Fruit fly (Drosophila melanogaster): ENCODE results near the gene CG42327.
A peak's percentile ranks its signal among the peaks of the same experiment; 100 is the strongest.

Gene CG42327

dm6 chr3R:11678016-11678415 lies 22.1 kb downstream of the CG42327 start, which contains the start of gene CG18476 (continued):
- peak; percentile 96 for TF ChIP-seq CG17829 (tag; optimal IDR thresholded peaks at IDR 0.05)
- peak; percentile 50; the same call in 1 of the 2 replicates for TF ChIP-seq CG4360 (GFP tag; IDR thresholded peaks at IDR 0.05)
- TF ChIP-seq zfh1 (GFP tag; IDR thresholded peaks at IDR 0.05): peak; percentile 94
- peak; percentile 45 for TF ChIP-seq CG12236 (GFP tag; optimal IDR thresholded peaks at IDR 0.05)
- no peak for TF ChIP-seq gcm2 (GFP tag; optimal IDR thresholded peaks at IDR 0.05)
- peak; percentile 96 for TF ChIP-seq Rfx (GFP tag; IDR thresholded peaks at IDR 0.05)
- TF ChIP-seq sens-2 (GFP tag; IDR thresholded peaks at IDR 0.05): peak; percentile 62
- peak; percentile 36 for TF ChIP-seq CG8944 (GFP tag; optimal IDR thresholded peaks at IDR 0.05)
- no peak for TF ChIP-seq TFAM (GFP tag; optimal IDR thresholded peaks at IDR 0.05)
- TF ChIP-seq CG2712 (tag; optimal IDR thresholded peaks at IDR 0.05): peak; percentile 96
- peak; percentile 84 for TF ChIP-seq Nf-YC (tag; optimal IDR thresholded peaks at IDR 0.05)
- TF ChIP-seq CG13287 (GFP tag; IDR thresholded peaks at IDR 0.05; ENCODE audit: partially characterized antibody): no peak; the same call in 1 of the 2 replicates
- TF ChIP-seq Trl (optimal IDR thresholded peaks at IDR 0.05): no peak
- peak; percentile 65 for TF ChIP-seq Trl (GFP tag; optimal IDR thresholded peaks at IDR 0.05)
- peak; percentile 52 for TF ChIP-seq CG2875 (GFP tag; optimal IDR thresholded peaks at IDR 0.05)
- TF ChIP-seq CG17612 (GFP tag; IDR thresholded peaks at IDR 0.05): peak; percentile 89
- peak; percentile 55 for TF ChIP-seq slou (GFP tag; optimal IDR thresholded peaks at IDR 0.05)
- peak; percentile 83 for TF ChIP-seq ap (GFP tag; IDR thresholded peaks at IDR 0.05)
- peak; percentile 72 for TF ChIP-seq kah (GFP tag; optimal IDR thresholded peaks at IDR 0.05)
- no peak for TF ChIP-seq tna (GFP tag; IDR thresholded peaks at IDR 0.05; ENCODE audit: partially characterized antibody)
- TF ChIP-seq CG9215 (GFP tag; IDR thresholded peaks at IDR 0.05): peak; percentile 88
- TF ChIP-seq pb (GFP tag; optimal IDR thresholded peaks at IDR 0.05): no peak
- peak; percentile 96 for TF ChIP-seq CG34422 (GFP tag; IDR thresholded peaks at IDR 0.05)
- peak; percentile 83 for TF ChIP-seq Vsx1 (GFP tag; optimal IDR thresholded peaks at IDR 0.05)
- TF ChIP-seq lov (optimal IDR thresholded peaks at IDR 0.05): no peak
- TF ChIP-seq lov (GFP tag; IDR thresholded peaks at IDR 0.05): peak; percentile 79; the same call in 2 of the 3 replicates
- peak; percentile 93 for TF ChIP-seq lab (GFP tag; optimal IDR thresholded peaks at IDR 0.05)

- TF ChIP-seq gcm2 (GFP tag; optimal IDR thresholded peaks at IDR 0.05) (no peak), zen2 (GFP tag; IDR thresholded peaks at IDR 0.05; ENCODE audit: partially characterized antibody) (no peak), jigr1 (GFP tag; IDR thresholded peaks at IDR 0.05) (no peak), ci (GFP tag; IDR thresholded peaks at IDR 0.05) (peak; percentile 42; the same call in 1 of the 3 replicates), CG1233 (GFP tag; optimal IDR thresholded peaks at IDR 0.05) (no peak), lov (optimal IDR thresholded peaks at IDR 0.05) (no peak), lov (GFP tag; IDR thresholded peaks at IDR 0.05) (no peak), chn (GFP tag; optimal IDR thresholded peaks at IDR 0.05) (no peak), sens-2 (GFP tag; IDR thresholded peaks at IDR 0.05) (no peak), shn (GFP tag; optimal IDR thresholded peaks at IDR 0.05) (no peak), unc-4 (GFP tag; IDR thresholded peaks at IDR 0.05; ENCODE audit: partially characterized antibody) (0 out of 2 replicates have a peak, but pooled peaks have one; percentile 28), CG11504 (tag; optimal IDR thresholded peaks at IDR 0.05) (peak; percentile 31), pzg (GFP tag; optimal IDR thresholded peaks at IDR 0.05) (peak; percentile 88), emc (GFP tag; optimal IDR thresholded peaks at IDR 0.05) (no peak), dpn (GFP tag; optimal IDR thresholded peaks at IDR 0.05) (no peak), CG15479 (GFP tag; optimal IDR thresholded peaks at IDR 0.05) (no peak), sob (GFP tag; IDR thresholded peaks at IDR 0.05) (no peak), wor (GFP tag; IDR thresholded peaks at IDR 0.05) (no peak), eve (GFP tag; optimal IDR thresholded peaks at IDR 0.05) (no peak), MBD-R2 (GFP tag; IDR thresholded peaks at IDR 0.05) (peak; percentile 91), ems (GFP tag; optimal IDR thresholded peaks at IDR 0.05) (no peak), ken (GFP tag; IDR thresholded peaks at IDR 0.05) (no peak), oc (tag; optimal IDR thresholded peaks at IDR 0.05) (no peak), CG1603 (tag; optimal IDR thresholded peaks at IDR 0.05) (peak; percentile 59), wek (GFP tag; optimal IDR thresholded peaks at IDR 0.05) (no peak), CG10654 (GFP tag; optimal IDR thresholded peaks at IDR 0.05) (no peak), CG7987 (GFP tag; optimal IDR thresholded peaks at IDR 0.05) (no peak), nau (GFP tag; optimal IDR thresholded peaks at IDR 0.05) (no peak), CG14710 (tag; optimal IDR thresholded peaks at IDR 0.05) (peak; percentile 37)
These were observed 23.6 kb downstream of the CG42327 start, which contains the start of the genes Taf12 and Ho for dm6 chr3R:11679513-11679912. Gene Taf12 (minus strand): TSS chr3R:11679690. Gene Ho (plus strand): TSS chr3R:11679743.
